Fruit fly (Drosophila melanogaster) whole organism: ENCODE data around the gene nuf.

Experiments used
- CG8478 ChIP-seq: fragments of >200 bp; optimal IDR thresholded peaks from 2 replicates; lab custom pipeline; 2018; ENCODE audit warnings: inconsistent platforms
- Dll ChIP-seq: fragments of >200 bp; optimal IDR thresholded peaks from 2 replicates; lab custom pipeline; 2017
- EcR ChIP-seq, 2 experiments: fragments of >200 bp; optimal IDR thresholded peaks; 2 replicates each; lab custom pipeline; 2017; ENCODE audit warnings: missing biosample characterization in 2 of 2, missing genetic modification characterization in 2 of 2, missing genetic modification reagents in 2 of 2
- pan ChIP-seq: fragments of >200 bp; optimal IDR thresholded peaks from 2 replicates; lab custom pipeline; 2017
- psq ChIP-seq: fragments of >200 bp; optimal IDR thresholded peaks from 2 replicates; lab custom pipeline; 2017
- usp ChIP-seq: fragments of >200 bp; optimal IDR thresholded peaks from 2 replicates; lab custom pipeline; 2017; ENCODE audit warnings: missing biosample characterization, missing genetic modification characterization, mixed read lengths

The nuf gene

DNA sequence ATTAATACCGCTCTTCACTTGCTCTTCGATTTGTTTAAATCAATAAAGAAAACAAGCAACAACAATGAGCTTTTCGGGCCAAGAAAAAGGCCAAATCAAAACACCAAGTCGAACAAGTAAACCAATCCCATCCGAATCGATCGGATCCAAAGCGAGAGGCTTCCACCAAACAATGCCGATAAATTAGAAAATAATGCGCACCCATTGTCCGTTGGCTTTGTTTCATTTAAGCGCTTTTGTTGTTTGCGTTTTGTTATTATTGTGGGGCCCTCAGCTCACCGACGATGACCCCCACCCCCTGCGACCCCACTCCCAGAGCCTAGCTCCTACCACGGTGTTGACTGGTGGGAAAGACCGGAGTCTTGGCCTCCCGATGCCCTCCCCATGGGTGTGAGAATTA, 22.8 kb upstream of the nuf start:
- TF ChIP-seq pan, result no peak
- TF ChIP-seq CG8478 (lab: Kevin White, UChicago), result no peak
- TF ChIP-seq EcR (GFP tag; optimal IDR thresholded peaks at IDR 0.05; lab: Kevin White, UChicago), result no peak
- no peak for TF ChIP-seq usp (GFP tag; lab: Kevin White, UChicago)
- no peak for TF ChIP-seq Dll
- TF ChIP-seq psq (lab: Kevin White, UChicago), result no peak

dm6 chr3L:14170531-14170930, 20.1 kb upstream of the nuf start:
- TF ChIP-seq psq (lab: Kevin White, UChicago) (no peak), usp (GFP tag; lab: Kevin White, UChicago) (no peak), CG8478 (lab: Kevin White, UChicago) (no peak), Dll (no peak), pan (no peak), EcR (GFP tag; optimal IDR thresholded peaks at IDR 0.05; lab: Kevin White, UChicago) (no peak)

dm6 chr3L:14172174-14172940, 18.3 kb upstream of the nuf start:
- TF ChIP-seq EcR (GFP tag; optimal IDR thresholded peaks at IDR 0.05; lab: Kevin White, UChicago) (no peak), Dll (no peak), psq (lab: Kevin White, UChicago) (no peak), CG8478 (lab: Kevin White, UChicago) (no peak), usp (GFP tag; lab: Kevin White, UChicago) (no peak), pan (no peak)

dm6 chr3L:14173325-14173724, 17.3 kb upstream of the nuf start:
- TF ChIP-seq pan (no peak), usp (GFP tag; lab: Kevin White, UChicago) (no peak), CG8478 (lab: Kevin White, UChicago) (no peak), psq (lab: Kevin White, UChicago) (no peak), Dll (no peak), EcR (GFP tag; optimal IDR thresholded peaks at IDR 0.05; lab: Kevin White, UChicago) (no peak)

dm6 chr3L:14174197-14174596, 16.5 kb upstream of the nuf start:
- no peak for TF ChIP-seq CG8478 (lab: Kevin White, UChicago)
- no peak for TF ChIP-seq pan
- no peak for TF ChIP-seq psq (lab: Kevin White, UChicago)
- TF ChIP-seq EcR (GFP tag; optimal IDR thresholded peaks at IDR 0.05; lab: Kevin White, UChicago), result no peak
- no peak for TF ChIP-seq usp (GFP tag; lab: Kevin White, UChicago)
- no peak for TF ChIP-seq Dll

- TF ChIP-seq usp (GFP tag; lab: Kevin White, UChicago) (no peak), CG8478 (lab: Kevin White, UChicago) (peak; percentile 83), Dll (peak; percentile 86), EcR (GFP tag; optimal IDR thresholded peaks at IDR 0.05; lab: Kevin White, UChicago) (no peak)
These were observed 13.0 kb upstream of the nuf start for dm6 chr3L:14177476-14178179.

DNA sequence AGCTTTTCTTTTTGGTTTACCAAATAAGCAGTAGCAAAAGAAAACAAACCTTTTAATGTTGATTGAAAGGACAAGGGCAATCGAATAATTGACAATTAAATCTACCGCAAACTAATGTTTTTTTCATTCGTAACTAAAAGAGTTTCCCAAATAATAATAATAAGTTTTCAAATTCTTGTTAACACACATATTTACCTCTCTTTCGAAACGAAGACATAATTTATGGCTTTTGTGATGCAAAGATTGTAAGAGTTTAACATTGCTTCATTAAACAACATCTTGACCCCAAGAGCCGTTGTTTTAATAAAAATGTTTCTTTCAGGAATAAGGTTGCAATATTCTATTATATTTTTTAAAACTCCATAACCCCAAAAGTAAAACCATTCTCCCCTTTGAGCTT, 12.2 kb upstream of the nuf start, which contains the start of gene D:
Gene D, minus strand, starts transcription at position 101 of the 400 bp plus-strand sequence.
- no peak for TF ChIP-seq CG8478 (lab: Kevin White, UChicago)
- TF ChIP-seq Dll, result no peak
- TF ChIP-seq pan, result no peak
- TF ChIP-seq usp (GFP tag; lab: Kevin White, UChicago), result no peak
- TF ChIP-seq EcR (GFP tag; optimal IDR thresholded peaks at IDR 0.05; lab: Kevin White, UChicago), result no peak
- no peak for TF ChIP-seq psq (lab: Kevin White, UChicago)

dm6 chr3L:14185049-14185448, 5.6 kb upstream of the nuf start:
- TF ChIP-seq EcR (GFP tag; optimal IDR thresholded peaks at IDR 0.05; lab: Kevin White, UChicago), result no peak
- no peak for TF ChIP-seq Dll

DNA sequence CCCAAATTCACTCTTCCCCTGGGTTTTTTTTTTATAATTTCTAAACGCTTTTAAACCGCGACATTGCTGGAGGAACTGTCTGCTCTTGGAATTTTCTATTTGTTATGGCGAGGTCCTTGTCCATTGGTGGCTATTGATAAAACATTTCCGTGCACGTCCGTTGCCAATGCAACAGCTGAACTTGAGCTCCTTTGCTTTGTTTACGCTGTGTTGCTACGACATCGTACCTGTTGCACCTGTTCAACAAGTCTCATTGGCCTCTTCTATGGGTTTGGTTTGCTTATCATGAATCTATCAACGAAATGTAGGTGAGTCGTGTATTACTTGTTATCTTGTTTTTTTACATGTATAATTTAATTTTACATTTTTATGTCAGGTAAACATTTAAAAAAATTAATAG, 1.2 kb upstream of the nuf start, which contains the start of gene nan:
Gene nan, minus strand, starts transcription at position 218 of the 400 bp plus-strand sequence.
- TF ChIP-seq EcR (GFP tag; optimal IDR thresholded peaks at IDR 0.05; lab: Kevin White, UChicago) (no peak), pan (no peak), usp (GFP tag; lab: Kevin White, UChicago) (no peak), psq (lab: Kevin White, UChicago) (no peak), Dll (no peak), CG8478 (lab: Kevin White, UChicago) (no peak)

DNA sequence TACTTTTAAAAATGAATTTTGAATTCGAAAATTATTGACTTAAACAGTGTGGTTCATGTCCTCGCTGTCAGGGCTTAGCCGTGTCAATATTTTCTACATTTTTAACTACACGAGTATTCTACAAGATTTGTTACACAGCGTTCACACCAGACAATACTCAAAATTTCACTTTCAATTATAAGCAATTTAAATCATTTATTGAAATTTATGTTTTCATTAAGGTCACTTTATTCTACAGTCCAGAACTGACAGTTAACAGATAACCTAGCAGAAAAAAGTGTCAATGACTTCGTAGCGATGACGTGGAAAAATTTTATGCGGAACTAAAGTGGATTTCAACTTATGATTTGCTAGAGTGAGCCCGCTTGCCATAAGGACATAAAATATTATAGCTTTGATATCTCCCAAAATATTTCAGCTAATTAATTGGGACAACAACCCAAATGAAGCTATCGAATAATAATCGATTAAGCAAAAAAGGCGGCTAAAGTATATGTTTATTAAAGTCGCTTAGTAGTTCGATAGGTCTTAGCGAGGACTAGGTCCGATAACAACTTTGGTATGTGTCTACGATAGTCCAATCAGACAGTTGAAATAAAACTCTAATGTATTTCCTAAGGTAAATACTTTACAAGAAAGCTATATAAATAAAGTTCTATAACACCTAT, 579 bp upstream of the nuf start:
- TF ChIP-seq Dll, result no peak
- TF ChIP-seq usp (GFP tag; lab: Kevin White, UChicago), result no peak
- no peak for TF ChIP-seq pan
- no peak for TF ChIP-seq psq (lab: Kevin White, UChicago)
- no peak for TF ChIP-seq CG8478 (lab: Kevin White, UChicago)
- no peak for TF ChIP-seq EcR (GFP tag; optimal IDR thresholded peaks at IDR 0.05; lab: Kevin White, UChicago)

- TF ChIP-seq usp (GFP tag; lab: Kevin White, UChicago) (no peak), CG8478 (lab: Kevin White, UChicago) (no peak), EcR (GFP tag; optimal IDR thresholded peaks at IDR 0.05; lab: Kevin White, UChicago) (no peak), Dll (no peak), pan (no peak), psq (lab: Kevin White, UChicago) (no peak)
These were observed 744 bp downstream of the nuf start for dm6 chr3L:14191476-14191752.

dm6 chr3L:14193962-14194503, 3.4 kb downstream of the nuf start:
- TF ChIP-seq pan (no peak), psq (lab: Kevin White, UChicago) (no peak), usp (GFP tag; lab: Kevin White, UChicago) (no peak), EcR (GFP tag; optimal IDR thresholded peaks at IDR 0.05; lab: Kevin White, UChicago) (no peak), CG8478 (lab: Kevin White, UChicago) (no peak), Dll (no peak)
